Worm (Caenorhabditis elegans): Measurements from ENCODE around the gene ras-2.

The ras-2 gene

ce11 chrIII:4756983-4757382, 17.1 kb upstream of the ras-2 start, which contains the start of gene fbxl-2 (continued):
- TF ChIP-seq odd-2 (tag; optimal IDR thresholded peaks at IDR 0.05) (no peak), ceh-34 (tag; optimal IDR thresholded peaks at IDR 0.05) (peak; percentile 90), che-1 (tag; optimal IDR thresholded peaks at IDR 0.05) (peak; percentile 48), unc-86 (tag; optimal IDR thresholded peaks at IDR 0.05) (peak; percentile 76), K02D7.2 (tag; optimal IDR thresholded peaks at IDR 0.05) (no peak), nfya-1 (tag; optimal IDR thresholded peaks at IDR 0.05) (peak; percentile 90), K09A11.1 (tag; optimal IDR thresholded peaks at IDR 0.05; ENCODE audit: insufficient read depth) (no peak), gmeb-2 (tag; optimal IDR thresholded peaks at IDR 0.05) (peak; percentile 57), elt-2 (tag; optimal IDR thresholded peaks at IDR 0.05) (peak; percentile 88), elt-4 (tag; optimal IDR thresholded peaks at IDR 0.05) (no peak), T23F11.4 (GFP tag; optimal IDR thresholded peaks at IDR 0.05) (no peak), pag-3 (tag; optimal IDR thresholded peaks at IDR 0.05; ENCODE audit: borderline replicate concordance) (no peak), nhr-11 (tag; optimal IDR thresholded peaks at IDR 0.05) (no peak), pat-9 (tag; optimal IDR thresholded peaks at IDR 0.05) (peak; percentile 64), hlh-8 (tag; optimal IDR thresholded peaks at IDR 0.05) (peak; percentile 44), C38D4.7 (GFP tag; optimal IDR thresholded peaks at IDR 0.05) (no peak), ceh-18 (tag; optimal IDR thresholded peaks at IDR 0.05) (peak; percentile 90), ceh-6 (GFP tag; optimal IDR thresholded peaks at IDR 0.05) (peak; percentile 71), ets-4 (tag; optimal IDR thresholded peaks at IDR 0.05) (peak; percentile 95), fkh-6 (tag; optimal IDR thresholded peaks at IDR 0.05) (peak; percentile 40), npax-4 (tag; optimal IDR thresholded peaks at IDR 0.05) (no peak), F13H6.1 (tag; optimal IDR thresholded peaks at IDR 0.05) (peak; percentile 53), sox-2 (GFP tag; IDR thresholded peaks at IDR 0.05) (no peak; the same call in 1 of the 2 replicates), hlh-30 (tag; optimal IDR thresholded peaks at IDR 0.05; ENCODE audit: insufficient read depth) (peak; percentile 73), pqm-1 (tag; optimal IDR thresholded peaks at IDR 0.05) (peak; percentile 9), fkh-10 (GFP tag; optimal IDR thresholded peaks at IDR 0.05) (peak; percentile 4), eyg-1 (tag; optimal IDR thresholded peaks at IDR 0.05) (no peak), pha-4 (tag; optimal IDR thresholded peaks at IDR 0.05) (no peak), Y22D7AL.16 (tag; optimal IDR thresholded peaks at IDR 0.05) (no peak), rnt-1 (tag; optimal IDR thresholded peaks at IDR 0.05) (peak; percentile 68), sox-4 (tag; optimal IDR thresholded peaks at IDR 0.05) (peak; percentile 57), ceh-31 (tag; optimal IDR thresholded peaks at IDR 0.05) (peak; percentile 88), sdc-2 (tag; optimal IDR thresholded peaks at IDR 0.05) (peak; percentile 61), lin-11 (tag; optimal IDR thresholded peaks at IDR 0.05) (peak; percentile 52), ceh-14 (tag; optimal IDR thresholded peaks at IDR 0.05) (peak; percentile 89), unc-3 (GFP tag; conservative IDR thresholded peaks at IDR 0.05) (peak; percentile 70), unc-3 (tag; optimal IDR thresholded peaks at IDR 0.05) (peak; percentile 49), zip-5 (tag; optimal IDR thresholded peaks at IDR 0.05) (no peak), dmd-4 (tag; optimal IDR thresholded peaks at IDR 0.05; ENCODE audit: borderline replicate concordance) (peak; percentile 44), nhr-232 (tag; optimal IDR thresholded peaks at IDR 0.05) (peak; percentile 21), ceh-45 (GFP tag; IDR thresholded peaks at IDR 0.05) (no peak), hlh-13 (GFP tag; optimal IDR thresholded peaks at IDR 0.05) (no peak), C08G9.2 (tag; optimal IDR thresholded peaks at IDR 0.05) (peak; percentile 36), ceh-48 (tag; optimal IDR thresholded peaks at IDR 0.05) (peak; percentile 54), ama-1 (optimal IDR thresholded peaks at IDR 0.05) (peak; percentile 36), mec-3 (tag; optimal IDR thresholded peaks at IDR 0.05; ENCODE audit: borderline replicate concordance) (no peak), pha-2 (tag; optimal IDR thresholded peaks at IDR 0.05) (peak; percentile 72), unc-55 (GFP tag; optimal IDR thresholded peaks at IDR 0.05) (peak; percentile 48), pax-1 (tag; optimal IDR thresholded peaks at IDR 0.05) (no peak), ceh-2 (tag; optimal IDR thresholded peaks at IDR 0.05) (peak; percentile 54), ahr-1 (tag; optimal IDR thresholded peaks at IDR 0.05) (peak; percentile 14)

Measured in whole organism, late embryonic.